Fruit fly (Drosophila melanogaster) whole organism, embryonic: ENCODE measurements around the gene CG8301.

Experiments
- ATbp ChIP-seq: fragments of 200-800 bp; sonication (Bioruptor generic); optimal IDR thresholded peaks from 2 replicates; lab custom pipeline; 2017; ENCODE audit warnings: missing biosample characterization, mild to moderate bottlenecking, missing genetic modification characterization, missing genetic modification reagents
- Antp ChIP-seq: fragments of 200-800 bp; sonication (Bioruptor generic); optimal IDR thresholded peaks from 3 replicates; lab custom pipeline; 2016; ENCODE audit warnings: missing biosample characterization, missing genetic modification characterization
- CG1024 ChIP-seq: fragments of 200-800 bp; sonication (Bioruptor generic); IDR thresholded peaks from 2 replicates; pipeline ENCODE4 v1.3.6; 2022; ENCODE audit warnings: missing biosample characterization, missing genetic modification characterization
- CG10267 ChIP-seq: fragments of 200-800 bp; sonication (Bioruptor generic); optimal IDR thresholded peaks from 2 replicates; lab custom pipeline; 2018; ENCODE audit warnings: missing biosample characterization, mild to moderate bottlenecking, missing genetic modification characterization, moderate library complexity
- CG10366 ChIP-seq: fragments of 200-800 bp; sonication (Bioruptor generic); IDR thresholded peaks from 2 replicates; pipeline ENCODE4 v1.3.6; 2022; ENCODE audit warnings: missing biosample characterization, missing genetic modification characterization
- CG10543 ChIP-seq: fragments of 200-800 bp; sonication (Bioruptor generic); optimal IDR thresholded peaks from 3 replicates; lab custom pipeline; 2017; ENCODE audit warnings: missing biosample characterization, mild to moderate bottlenecking, missing genetic modification characterization, moderate library complexity
- CG11247 ChIP-seq: fragments of 200-800 bp; sonication (Bioruptor generic); IDR thresholded peaks from 2 replicates; pipeline ENCODE4 v1.3.6; 2022; ENCODE audit warnings: missing biosample characterization, missing genetic modification characterization
- CG14710 ChIP-seq: fragments of 200-800 bp; sonication (Bioruptor generic); optimal IDR thresholded peaks from 3 replicates; lab custom pipeline; 2019; ENCODE audit warnings: missing biosample characterization, mild to moderate bottlenecking, missing genetic modification characterization, moderate library complexity
- CG15601 ChIP-seq: fragments of 200-800 bp; sonication (Bioruptor generic); optimal IDR thresholded peaks from 3 replicates; lab custom pipeline; 2019; ENCODE audit warnings: missing biosample characterization, mild to moderate bottlenecking, missing genetic modification characterization, moderate library complexity
- CG1602 ChIP-seq: fragments of 200-800 bp; sonication (Bioruptor generic); optimal IDR thresholded peaks from 3 replicates; lab custom pipeline; 2016; ENCODE audit warnings: missing biosample characterization, missing genetic modification characterization
- CG17385 ChIP-seq: fragments of 200-800 bp; sonication (Bioruptor generic); optimal IDR thresholded peaks from 3 replicates; lab custom pipeline; 2018; ENCODE audit warnings: missing biosample characterization, mild to moderate bottlenecking, missing genetic modification characterization
- CG17802 ChIP-seq: fragments of 200-800 bp; sonication (Bioruptor generic); optimal IDR thresholded peaks from 2 replicates; lab custom pipeline; 2018; ENCODE audit warnings: missing biosample characterization, mild to moderate bottlenecking, missing genetic modification characterization, moderate library complexity
- CG2120 ChIP-seq: fragments of 200-800 bp; sonication (Bioruptor generic); optimal IDR thresholded peaks from 3 replicates; lab custom pipeline; 2016; ENCODE audit warnings: missing biosample characterization, missing genetic modification characterization
- CG2712 ChIP-seq: fragments of 200-800 bp; optimal IDR thresholded peaks from 3 replicates; lab custom pipeline; 2019; ENCODE audit warnings: missing biosample characterization, mild to moderate bottlenecking, missing genetic modification characterization, moderate library complexity
- CG30431 ChIP-seq: fragments of 200-800 bp; sonication (Bioruptor generic); optimal IDR thresholded peaks from 2 replicates; lab custom pipeline; 2017; ENCODE audit warnings: missing biosample characterization, missing genetic modification characterization
- CG32767 ChIP-seq: fragments of 200-800 bp; sonication (Bioruptor generic); IDR thresholded peaks from 2 replicates; pipeline ENCODE4 v1.3.6; 2022; ENCODE audit warnings: missing biosample characterization, missing genetic modification characterization
- CG34422 ChIP-seq: fragments of 200-800 bp; sonication (Bioruptor generic); IDR thresholded peaks from 3 replicates; pipeline ENCODE4 v1.3.6; 2022; ENCODE audit warnings: missing biosample characterization, missing genetic modification characterization
- CG4424 ChIP-seq: fragments of 200-800 bp; sonication (Bioruptor generic); optimal IDR thresholded peaks from 3 replicates; lab custom pipeline; 2016; ENCODE audit warnings: missing biosample characterization, missing genetic modification characterization
- CG4617 ChIP-seq: fragments of 200-800 bp; sonication (Bioruptor generic); optimal IDR thresholded peaks from 3 replicates; lab custom pipeline; 2016; ENCODE audit warnings: missing biosample characterization, missing genetic modification characterization, borderline replicate concordance
- CG6689 ChIP-seq: fragments of 200-800 bp; sonication (Bioruptor generic); IDR thresholded peaks from 2 replicates; pipeline ENCODE4 v1.3.6; 2022; ENCODE audit warnings: missing biosample characterization, missing genetic modification characterization
- CG8478 ChIP-seq: fragments of >200 bp; optimal IDR thresholded peaks from 2 replicates; lab custom pipeline; 2018
- CG9817 ChIP-seq: fragments of 200-800 bp; sonication (Bioruptor generic); optimal IDR thresholded peaks from 2 replicates; lab custom pipeline; 2018; ENCODE audit warnings: missing biosample characterization, mild to moderate bottlenecking, missing genetic modification characterization, moderate library complexity
- H2.0 ChIP-seq: fragments of 200-800 bp; sonication (Bioruptor generic); IDR thresholded peaks from 2 replicates; pipeline ENCODE4 v1.3.6; 2022; ENCODE audit warnings: missing biosample characterization, missing genetic modification characterization
- HmgZ ChIP-seq: fragments of 200-800 bp; sonication (Bioruptor generic); optimal IDR thresholded peaks from 2 replicates; lab custom pipeline; 2018; ENCODE audit warnings: missing biosample characterization, mild to moderate bottlenecking, missing genetic modification characterization
- Hr51 ChIP-seq, 2 experiments: fragments of 200-800 bp; sonication (Bioruptor generic); optimal IDR thresholded peaks; 2 replicates in 1 of 2; 3 replicates in 1 of 2; lab custom pipeline; 2016 to 2018; ENCODE audit warnings: missing biosample characterization in 2 of 2, missing genetic modification characterization in 2 of 2, mild to moderate bottlenecking in 1 of 2, moderate library complexity in 1 of 2
- Med ChIP-seq: fragments of 200-800 bp; sonication (Bioruptor generic); peaks from one replicate; lab custom pipeline; 2016; ENCODE audit warnings: missing biosample characterization, missing genetic modification characterization, mild to moderate bottlenecking, inconsistent platforms, moderate library complexity
- NC2α ChIP-seq: fragments of 200-800 bp; sonication (Bioruptor generic); optimal IDR thresholded peaks from 2 replicates; lab custom pipeline; 2016; ENCODE audit warnings: missing biosample characterization, missing genetic modification characterization
- Optix ChIP-seq: fragments of 200-800 bp; sonication (Bioruptor generic); IDR thresholded peaks from 3 replicates; pipeline ENCODE4 v1.3.6; 2022; ENCODE audit warnings: missing biosample characterization, missing genetic modification characterization
- Spps ChIP-seq: fragments of 200-800 bp; sonication (Bioruptor generic); optimal IDR thresholded peaks from 2 replicates; lab custom pipeline; 2018; ENCODE audit warnings: missing biosample characterization, mild to moderate bottlenecking, missing genetic modification characterization
- Ssrp ChIP-seq: fragments of 200-800 bp; sonication (Bioruptor generic); optimal IDR thresholded peaks from 2 replicates; lab custom pipeline; 2018; ENCODE audit warnings: missing biosample characterization, mild to moderate bottlenecking, missing genetic modification characterization, moderate library complexity
- ara ChIP-seq: fragments of 200-800 bp; sonication (Bioruptor generic); IDR thresholded peaks from 2 replicates; pipeline ENCODE4 v1.3.6; 2022; ENCODE audit warnings: missing biosample characterization, missing genetic modification characterization
- btn ChIP-seq: fragments of 200-800 bp; sonication (Bioruptor generic); optimal IDR thresholded peaks from 2 replicates; lab custom pipeline; 2016; ENCODE audit warnings: missing biosample characterization, missing genetic modification characterization
- dm ChIP-seq: fragments of 200-800 bp; sonication (Bioruptor generic); optimal IDR thresholded peaks from 3 replicates; lab custom pipeline; 2016; ENCODE audit warnings: missing biosample characterization, missing genetic modification characterization
- dysf ChIP-seq: fragments of 200-800 bp; sonication (Bioruptor generic); IDR thresholded peaks from 3 replicates; pipeline ENCODE4 v1.3.6; 2022; ENCODE audit warnings: missing biosample characterization, missing genetic modification characterization
- ewg ChIP-seq: fragments of 200-800 bp; sonication (Bioruptor generic); optimal IDR thresholded peaks from 3 replicates; lab custom pipeline; 2017; ENCODE audit warnings: mild to moderate bottlenecking, missing biosample characterization, missing genetic modification reagents, missing genetic modification characterization
- fd64A ChIP-seq: fragments of 200-800 bp; sonication (Bioruptor generic); optimal IDR thresholded peaks from 3 replicates; lab custom pipeline; 2018; ENCODE audit warnings: missing biosample characterization, mild to moderate bottlenecking, missing genetic modification characterization
- gcm ChIP-seq: fragments of 200-800 bp; sonication (Bioruptor generic); optimal IDR thresholded peaks from 2 replicates; lab custom pipeline; 2019; ENCODE audit warnings: missing biosample characterization, mild to moderate bottlenecking, missing genetic modification characterization, moderate library complexity
- gsb-n ChIP-seq: fragments of 200-800 bp; sonication (Bioruptor generic); optimal IDR thresholded peaks from 3 replicates; lab custom pipeline; 2018; ENCODE audit warnings: missing biosample characterization, mild to moderate bottlenecking, missing genetic modification characterization
- hb ChIP-seq: fragments of 200-800 bp; sonication (Bioruptor generic); IDR thresholded peaks from 3 replicates; pipeline ENCODE4 v1.3.6; 2022; ENCODE audit warnings: missing biosample characterization, missing genetic modification characterization; ENCODE audit not compliant: partially characterized antibody
- her ChIP-seq: fragments of 200-800 bp; sonication (Bioruptor generic); optimal IDR thresholded peaks from 2 replicates; lab custom pipeline; 2016; ENCODE audit warnings: missing biosample characterization, missing genetic modification characterization
- insv ChIP-seq, 2 experiments: fragments of 200-800 bp; sonication (Bioruptor generic); optimal IDR thresholded peaks; 3 replicates each; lab custom pipeline; 2016 to 2018; ENCODE audit warnings: missing biosample characterization in 2 of 2, missing genetic modification characterization in 2 of 2
- jumu ChIP-seq: fragments of 200-800 bp; sonication (Bioruptor generic); optimal IDR thresholded peaks from 3 replicates; lab custom pipeline; 2016; ENCODE audit warnings: missing biosample characterization, missing genetic modification characterization
- lilli ChIP-seq: fragments of 200-800 bp; sonication (Bioruptor generic); optimal IDR thresholded peaks from 3 replicates; lab custom pipeline; 2016; ENCODE audit warnings: missing biosample characterization, missing genetic modification characterization
- maf-S ChIP-seq: fragments of 200-800 bp; sonication (Bioruptor generic); optimal IDR thresholded peaks from 2 replicates; lab custom pipeline; 2016; ENCODE audit warnings: missing biosample characterization, missing genetic modification characterization
- onecut ChIP-seq: fragments of 200-800 bp; sonication (Bioruptor generic); IDR thresholded peaks from 2 replicates; pipeline ENCODE4 v1.3.6; 2022; ENCODE audit warnings: missing biosample characterization, missing genetic modification characterization
- prd ChIP-seq, 3 experiments: fragments of >200 bp in 2 of 3; fragments of 200-800 bp in 1 of 3; sonication (Bioruptor generic) in 1 of 3; optimal IDR thresholded peaks in 2 of 3; IDR thresholded peaks in 1 of 3; 2 replicates in 2 of 3; 3 replicates in 1 of 3; pipeline versions ENCODE4 v1.3.6 to Lab custom; 2017 to 2022; ENCODE audit warnings: missing biosample characterization in 1 of 3, missing genetic modification characterization in 1 of 3
- sens-2 ChIP-seq: fragments of 200-800 bp; sonication (Bioruptor generic); IDR thresholded peaks from 2 replicates; pipeline ENCODE4 v1.3.6; 2022; ENCODE audit warnings: missing biosample characterization, missing genetic modification characterization
- tio ChIP-seq: fragments of 200-800 bp; sonication (Bioruptor generic); optimal IDR thresholded peaks from 2 replicates; lab custom pipeline; 2017; ENCODE audit warnings: missing biosample characterization, missing genetic modification characterization, inconsistent platforms
- twi ChIP-seq: fragments of 200-800 bp; optimal IDR thresholded peaks from 2 replicates; lab custom pipeline; 2019; ENCODE audit warnings: missing biosample characterization, mild to moderate bottlenecking, missing genetic modification characterization, moderate library complexity
- usp ChIP-seq: fragments of >200 bp; optimal IDR thresholded peaks from 2 replicates; lab custom pipeline; 2017; ENCODE audit warnings: missing biosample characterization, missing genetic modification characterization

The CG8301 gene

DNA sequence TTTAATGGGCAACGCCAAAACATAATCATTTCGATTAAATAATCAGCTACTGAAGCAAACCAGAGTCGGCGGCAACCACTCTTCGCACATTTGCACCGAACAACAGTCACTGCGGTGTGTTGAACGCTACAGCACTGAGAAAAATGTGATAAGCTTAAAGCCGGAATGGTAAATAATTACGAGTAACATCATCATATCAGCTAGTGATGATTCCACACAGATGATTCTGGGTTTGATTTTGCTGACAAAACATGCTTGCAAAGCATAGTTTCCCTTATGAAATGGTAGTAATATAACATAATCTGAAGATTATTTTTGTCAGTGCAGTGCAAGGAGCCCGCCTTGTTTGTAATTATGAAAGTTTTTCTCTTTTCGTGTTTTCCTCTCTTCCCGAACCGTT lies 17.0 kb downstream of the CG8301 start (continued):
- TF ChIP-seq twi (tag; lab: Kevin White, UChicago), result peak; percentile 9
- TF ChIP-seq CG2712 (tag; lab: Kevin White, UChicago), result peak; percentile 78
- no peak for TF ChIP-seq CG11247 (GFP tag; lab: Robert Waterston, UW)
- peak; percentile 48 for TF ChIP-seq ewg (GFP tag; lab: Kevin White, UChicago)
- 0 out of 2 replicates have a peak, but pooled peaks have one; percentile 35 for TF ChIP-seq CG1024 (GFP tag; lab: Robert Waterston, UW)
- TF ChIP-seq CG9817 (tag; lab: Kevin White, UChicago), result no peak
- TF ChIP-seq prd (optimal IDR thresholded peaks at IDR 0.05; lab: Kevin White, UChicago), result no peak
- TF ChIP-seq prd (GFP tag; IDR thresholded peaks at IDR 0.05; lab: Robert Waterston, UW), result peak; percentile 51; the same call in 1 of the 3 replicates
- 0 out of 3 replicates have a peak, but pooled peaks have one; percentile 15 for TF ChIP-seq CG34422
- TF ChIP-seq CG8478 (lab: Kevin White, UChicago), result no peak
- peak; percentile 43; the same call in 1 of the 2 replicates for TF ChIP-seq H2.0 (GFP tag; lab: Robert Waterston, UW)
- no peak for TF ChIP-seq CG10543 (GFP tag; lab: Kevin White, UChicago)
- no peak for TF ChIP-seq btn (GFP tag; lab: Kevin White, UChicago)
- TF ChIP-seq usp (GFP tag; lab: Kevin White, UChicago), result no peak
- no peak for TF ChIP-seq dm (GFP tag; lab: Kevin White, UChicago)
- TF ChIP-seq NC2α, result peak; percentile 33
- peak; percentile 45 for TF ChIP-seq gcm (GFP tag; lab: Kevin White, UChicago)
- TF ChIP-seq Ssrp (tag; lab: Kevin White, UChicago), result peak; percentile 65
- TF ChIP-seq sens-2, result no peak
- peak; percentile 24; the same call in 1 of the 2 replicates for TF ChIP-seq CG6689 (GFP tag; lab: Robert Waterston, UW)
- peak; percentile 57 for TF ChIP-seq gsb-n (tag; lab: Kevin White, UChicago)
- TF ChIP-seq CG15601, result peak; percentile 19
- TF ChIP-seq hb (GFP tag; lab: Robert Waterston, UW), result no peak
- TF ChIP-seq dysf (GFP tag; lab: Robert Waterston, UW), result peak; percentile 55; the same call in 1 of the 3 replicates
- TF ChIP-seq CG17802, result peak; percentile 26
- TF ChIP-seq her (GFP tag; lab: Kevin White, UChicago), result peak; percentile 25
- no peak for TF ChIP-seq insv (GFP tag; optimal IDR thresholded peaks at IDR 0.05; lab: Kevin White, UChicago)
- peak; percentile 45 for TF ChIP-seq CG10267 (tag; lab: Kevin White, UChicago)
- TF ChIP-seq CG4424, result peak; percentile 55
- TF ChIP-seq ara (GFP tag; lab: Robert Waterston, UW), result peak; percentile 59; the same call in 1 of the 2 replicates
- peak; percentile 35 for TF ChIP-seq CG30431 (GFP tag; lab: Kevin White, UChicago)
- peak; percentile 58 for TF ChIP-seq Antp (GFP tag; lab: Kevin White, UChicago)
- TF ChIP-seq jumu (GFP tag; lab: Kevin White, UChicago), result peak; percentile 50
- TF ChIP-seq tio, result peak; percentile 29
- TF ChIP-seq ATbp (GFP tag; lab: Kevin White, UChicago), result peak; percentile 46
- no peak for TF ChIP-seq CG2120 (GFP tag; lab: Kevin White, UChicago)
- no peak for TF ChIP-seq HmgZ (tag; lab: Kevin White, UChicago)
- peak; percentile 33; the same call in 1 of the 2 replicates for TF ChIP-seq onecut
- peak; percentile 9 for TF ChIP-seq maf-S (GFP tag; lab: Kevin White, UChicago)
- peak; percentile 51 for TF ChIP-seq CG17385 (GFP tag; lab: Kevin White, UChicago)
- TF ChIP-seq Med, result peak; percentile 58
- peak; percentile 49 for TF ChIP-seq CG1602 (GFP tag; lab: Kevin White, UChicago)
- peak; percentile 38; the same call in 1 of the 2 replicates for TF ChIP-seq CG10366
- TF ChIP-seq Spps, result peak; percentile 62
- TF ChIP-seq Hr51 (GFP tag; optimal IDR thresholded peaks at IDR 0.05; lab: Kevin White, UChicago), result peak; percentile 14 to 59
- no peak for TF ChIP-seq CG32767 (GFP tag; lab: Robert Waterston, UW)
- peak; percentile 47; the same call in 1 of the 3 replicates for TF ChIP-seq Optix (GFP tag; lab: Robert Waterston, UW)
- no peak for TF ChIP-seq CG4617 (GFP tag; lab: Kevin White, UChicago)
- peak; percentile 58 for TF ChIP-seq fd64A (GFP tag; lab: Kevin White, UChicago)
- peak; percentile 47 for TF ChIP-seq lilli (GFP tag; lab: Kevin White, UChicago)
- TF ChIP-seq CG14710 (tag; lab: Kevin White, UChicago), result peak; percentile 71
